Worm (Caenorhabditis elegans) whole organism, early embryonic: Measurements from ENCODE around the gene F09B9.4.

ENCODE experiments used
- B0310.2 ChIP-seq: sonication (generic microtip); optimal IDR thresholded peaks from 2 replicates; lab custom pipeline; 2016; ENCODE audit warnings: mild to moderate bottlenecking, missing genetic modification characterization, missing compliant biosample characterization
- F13C5.2 ChIP-seq: sonication (generic microtip); optimal IDR thresholded peaks from 2 replicates; lab custom pipeline; 2017; ENCODE audit warnings: mild to moderate bottlenecking, missing genetic modification characterization, inconsistent platforms, missing compliant biosample characterization
- aly-1 ChIP-seq: sonication (generic microtip); optimal IDR thresholded peaks from 2 replicates; lab custom pipeline; 2016; ENCODE audit warnings: missing genetic modification characterization, missing compliant biosample characterization
- ama-1 ChIP-seq: fragments of 150-350 bp; optimal IDR thresholded peaks from 2 replicates; lab custom pipeline; 2014
- ceh-13 ChIP-seq: fragments of 200-800 bp; sonication (Bioruptor generic); optimal IDR thresholded peaks from 2 replicates; lab custom pipeline; 2018; ENCODE audit warnings: mild to moderate bottlenecking, missing genetic modification characterization, missing compliant biosample characterization
- ceh-36 ChIP-seq: sonication (generic microtip); optimal IDR thresholded peaks from 2 replicates; lab custom pipeline; 2016; ENCODE audit warnings: missing genetic modification characterization, inconsistent platforms, missing compliant biosample characterization
- ets-7 ChIP-seq: sonication (generic microtip); optimal IDR thresholded peaks from 2 replicates; lab custom pipeline; 2016; ENCODE audit warnings: missing genotype, missing genetic modification characterization, missing compliant biosample characterization
- flt-1 ChIP-seq: fragments of 200-800 bp; sonication (Bioruptor generic); IDR thresholded peaks from 2 replicates; pipeline ENCODE4 v1.3.6; 2022; ENCODE audit warnings: missing genetic modification characterization, missing compliant biosample characterization
- hmbx-1 ChIP-seq: sonication (generic microtip); optimal IDR thresholded peaks from 2 replicates; lab custom pipeline; 2016; ENCODE audit warnings: mild to moderate bottlenecking, missing genetic modification characterization, missing compliant biosample characterization
- hmg-4 ChIP-seq: fragments of 200-800 bp; sonication (Bioruptor generic); optimal IDR thresholded peaks from 2 replicates; lab custom pipeline; 2018; ENCODE audit warnings: mild to moderate bottlenecking, missing genetic modification characterization, missing compliant biosample characterization
- hnd-1 ChIP-seq: sonication (generic microtip); optimal IDR thresholded peaks from 2 replicates; lab custom pipeline; 2016; ENCODE audit warnings: missing genetic modification characterization, missing compliant biosample characterization
- pes-1 ChIP-seq: fragments of 200-800 bp; sonication (Bioruptor generic); IDR thresholded peaks from 2 replicates; pipeline ENCODE4 v1.3.6; 2022; ENCODE audit warnings: missing genetic modification reagents, missing genetic modification characterization, missing compliant biosample characterization
- scrt-1 ChIP-seq: fragments of 200-800 bp; sonication (Bioruptor generic); IDR thresholded peaks from 2 replicates; pipeline ENCODE4 v1.3.6; 2022; ENCODE audit warnings: missing genetic modification characterization, missing compliant biosample characterization
- sea-1 ChIP-seq: fragments of 200-800 bp; sonication (Bioruptor generic); conservative IDR thresholded peaks from 2 replicates; pipeline ENCODE4 v1.3.6; 2022; ENCODE audit warnings: missing genetic modification characterization, missing compliant biosample characterization
- tbx-11 ChIP-seq: fragments of 200-800 bp; sonication (Bioruptor generic); IDR thresholded peaks from 2 replicates; pipeline ENCODE4 v1.3.6; 2022; ENCODE audit warnings: missing genetic modification characterization, missing compliant biosample characterization
- tbx-37 ChIP-seq: fragments of 200-800 bp; sonication (Bioruptor generic); conservative IDR thresholded peaks from 2 replicates; pipeline ENCODE4 v1.3.6; 2022; ENCODE audit warnings: missing genetic modification reagents, missing genetic modification characterization, missing compliant biosample characterization
- tra-4 ChIP-seq: sonication (generic microtip); optimal IDR thresholded peaks from 2 replicates; lab custom pipeline; 2017; ENCODE audit warnings: missing genetic modification characterization, missing compliant biosample characterization

F09B9.4 gene

ce11 chrX:10138494-10138893 lies 21.9 kb upstream of the F09B9.4 start, which contains the start of gene moc-1:
Gene moc-1 (minus strand): TSS chrX:10138620.
- TF ChIP-seq pes-1 (GFP tag; lab: Robert Waterston, UW) (no peak), tbx-11 (no peak), sea-1 (GFP tag; lab: Robert Waterston, UW) (no peak), ceh-36 (no peak), hmbx-1 (tag; lab: Kevin White, UChicago) (no peak), hmg-4 (GFP tag; lab: Kevin White, UChicago) (no peak), ama-1 (no peak), ets-7 (tag; lab: Kevin White, UChicago) (no peak), ceh-13 (GFP tag; lab: Kevin White, UChicago) (no peak), aly-1 (tag; lab: Kevin White, UChicago) (no peak), F13C5.2 (tag; lab: Kevin White, UChicago) (no peak), hnd-1 (no peak), tra-4 (no peak), tbx-37 (no peak), B0310.2 (tag; lab: Kevin White, UChicago) (no peak)

ce11 chrX:10141264-10141663 lies 19.2 kb upstream of the F09B9.4 start:
- TF ChIP-seq tra-4 (no peak), ama-1 (no peak), pes-1 (GFP tag; lab: Robert Waterston, UW) (no peak), tbx-37 (no peak), B0310.2 (tag; lab: Kevin White, UChicago) (no peak), aly-1 (tag; lab: Kevin White, UChicago) (no peak), sea-1 (GFP tag; lab: Robert Waterston, UW) (no peak), ets-7 (tag; lab: Kevin White, UChicago) (no peak), tbx-11 (no peak), hmbx-1 (tag; lab: Kevin White, UChicago) (no peak), hmg-4 (GFP tag; lab: Kevin White, UChicago) (no peak), flt-1 (GFP tag; lab: Robert Waterston, UW) (no peak), hnd-1 (no peak), ceh-36 (no peak), F13C5.2 (tag; lab: Kevin White, UChicago) (no peak)

ce11 chrX:10141963-10142431 lies 18.4 kb upstream of the F09B9.4 start, which contains the start of gene oac-14:
Gene oac-14 (minus strand): TSS chrX:10142013.
- TF ChIP-seq aly-1 (tag; lab: Kevin White, UChicago) (no peak), tra-4 (no peak), tbx-37 (no peak), pes-1 (GFP tag; lab: Robert Waterston, UW) (no peak)

ce11 chrX:10145011-10145410 lies 15.4 kb upstream of the F09B9.4 start:
- TF ChIP-seq sea-1 (GFP tag; lab: Robert Waterston, UW) = 0 out of 2 replicates have a peak, but pooled peaks have one; percentile 35
- TF ChIP-seq tbx-37 = peak; percentile 33; the same call in 1 of the 2 replicates
- peak; percentile 60; the same call in 1 of the 2 replicates for TF ChIP-seq scrt-1 (GFP tag; lab: Robert Waterston, UW)
- TF ChIP-seq hmg-4 (GFP tag; lab: Kevin White, UChicago) = peak; percentile 60
- no peak for TF ChIP-seq ama-1

ce11 chrX:10146592-10146991 lies 13.8 kb upstream of the F09B9.4 start, which contains the start of gene unc-115:
Gene unc-115 (plus strand): TSS chrX:10146892.
- TF ChIP-seq ama-1 = no peak
- 0 out of 2 replicates have a peak, but pooled peaks have one; percentile 33 for TF ChIP-seq scrt-1 (GFP tag; lab: Robert Waterston, UW)
- no peak for TF ChIP-seq tbx-11
- no peak for TF ChIP-seq ceh-36
- TF ChIP-seq ets-7 (tag; lab: Kevin White, UChicago) = no peak
- no peak for TF ChIP-seq ceh-13 (GFP tag; lab: Kevin White, UChicago)
- peak; percentile 6 for TF ChIP-seq B0310.2 (tag; lab: Kevin White, UChicago)
- 0 out of 2 replicates have a peak, but pooled peaks have one; percentile 26 for TF ChIP-seq sea-1 (GFP tag; lab: Robert Waterston, UW)
- TF ChIP-seq hnd-1 = no peak
- no peak for TF ChIP-seq tra-4
- no peak for TF ChIP-seq tbx-37
- peak; percentile 82 for TF ChIP-seq F13C5.2 (tag; lab: Kevin White, UChicago)
- TF ChIP-seq hmbx-1 (tag; lab: Kevin White, UChicago) = no peak
- TF ChIP-seq hmg-4 (GFP tag; lab: Kevin White, UChicago) = peak; percentile 93
- peak; percentile 75 for TF ChIP-seq aly-1 (tag; lab: Kevin White, UChicago)
- TF ChIP-seq flt-1 (GFP tag; lab: Robert Waterston, UW) = no peak
- TF ChIP-seq pes-1 (GFP tag; lab: Robert Waterston, UW) = no peak

- TF ChIP-seq tra-4 (no peak), F13C5.2 (tag; lab: Kevin White, UChicago) (no peak), ceh-36 (no peak), scrt-1 (GFP tag; lab: Robert Waterston, UW) (no peak), ama-1 (no peak), ceh-13 (GFP tag; lab: Kevin White, UChicago) (no peak), sea-1 (GFP tag; lab: Robert Waterston, UW) (no peak), pes-1 (GFP tag; lab: Robert Waterston, UW) (no peak), flt-1 (GFP tag; lab: Robert Waterston, UW) (no peak), aly-1 (tag; lab: Kevin White, UChicago) (no peak), hmg-4 (GFP tag; lab: Kevin White, UChicago) (no peak), B0310.2 (tag; lab: Kevin White, UChicago) (no peak), tbx-11 (no peak), hmbx-1 (tag; lab: Kevin White, UChicago) (no peak), hnd-1 (no peak), tbx-37 (no peak), ets-7 (tag; lab: Kevin White, UChicago) (no peak)
These were observed 13.2 kb upstream of the F09B9.4 start for ce11 chrX:10147236-10147635.

ce11 chrX:10148235-10148872 lies 12.1 kb upstream of the F09B9.4 start:
- TF ChIP-seq scrt-1 (GFP tag; lab: Robert Waterston, UW) (peak; percentile 33; the same call in 1 of the 2 replicates), F13C5.2 (tag; lab: Kevin White, UChicago) (no peak), B0310.2 (tag; lab: Kevin White, UChicago) (no peak), ets-7 (tag; lab: Kevin White, UChicago) (no peak), pes-1 (GFP tag; lab: Robert Waterston, UW) (peak; percentile 78), hnd-1 (peak; percentile 7), hmbx-1 (tag; lab: Kevin White, UChicago) (no peak), tbx-37 (no peak), aly-1 (tag; lab: Kevin White, UChicago) (no peak), ceh-13 (GFP tag; lab: Kevin White, UChicago) (no peak), ama-1 (no peak), hmg-4 (GFP tag; lab: Kevin White, UChicago) (peak; percentile 41), flt-1 (GFP tag; lab: Robert Waterston, UW) (peak; percentile 70), tbx-11 (peak; percentile 43; the same call in 1 of the 2 replicates), tra-4 (no peak), sea-1 (GFP tag; lab: Robert Waterston, UW) (peak; percentile 61; the same call in 1 of the 2 replicates), ceh-36 (peak; percentile 34)
